Worm (Caenorhabditis elegans): Measurements from ENCODE around the gene npp-25.

Gene npp-25

ce11 chrIII:12925947-12926607 is at the start of gene npp-25, which contains the start of gene mrps-10:
npp-25 (minus strand) TSS chrIII:12925997.
mrps-10 (plus strand) TSS chrIII:12926557.
- TF ChIP-seq set-16 (GFP tag; IDR thresholded peaks at IDR 0.05) (no peak), daf-12 (tag; optimal IDR thresholded peaks at IDR 0.05) (no peak), unc-62 (GFP tag; optimal IDR thresholded peaks at IDR 0.05 in 1 of 2) (no peak), unc-62 (tag; optimal IDR thresholded peaks at IDR 0.05) (no peak), saeg-2 (GFP tag; IDR thresholded peaks at IDR 0.05) (no peak), nhr-102 (tag; optimal IDR thresholded peaks at IDR 0.05) (no peak), egl-27 (tag; optimal IDR thresholded peaks at IDR 0.05) (no peak), Y48G9A.11 (GFP tag; IDR thresholded peaks at IDR 0.05) (no peak), mdt-29 (GFP tag; IDR thresholded peaks at IDR 0.05) (no peak), Y105C5A.15 (GFP tag; IDR thresholded peaks at IDR 0.05) (no peak), aha-1 (tag) (peak; percentile 29), pqm-1 (tag; optimal IDR thresholded peaks at IDR 0.05) (no peak), dpl-1 (GFP tag; optimal IDR thresholded peaks at IDR 0.05) (peak; percentile 37), dmd-6 (GFP tag; IDR thresholded peaks at IDR 0.05) (no peak), mep-1 (tag; optimal IDR thresholded peaks at IDR 0.05) (no peak), madf-5 (GFP tag; IDR thresholded peaks at IDR 0.05) (no peak), egl-43 (GFP tag; IDR thresholded peaks at IDR 0.05) (no peak), F26F4.8 (GFP tag; conservative IDR thresholded peaks at IDR 0.05) (no peak), fkh-10 (GFP tag; optimal IDR thresholded peaks at IDR 0.05) (peak; percentile 51), lin-1 (GFP tag; IDR thresholded peaks at IDR 0.05) (no peak), dmd-8 (GFP tag; IDR thresholded peaks at IDR 0.05) (no peak), unc-39 (tag; optimal IDR thresholded peaks at IDR 0.05) (no peak), Y75B8A.6 (GFP tag; IDR thresholded peaks at IDR 0.05) (no peak), ceh-32 (tag; optimal IDR thresholded peaks at IDR 0.05; ENCODE audit: poor library complexity) (no peak), daf-16 (GFP tag; optimal IDR thresholded peaks at IDR 0.05) (no peak), daf-16 (tag; optimal IDR thresholded peaks at IDR 0.05) (peak; percentile 16), nhr-41 (GFP tag; IDR thresholded peaks at IDR 0.05) (no peak), php-3 (GFP tag; IDR thresholded peaks at IDR 0.05) (no peak), daf-19 (GFP tag; conservative IDR thresholded peaks at IDR 0.05) (no peak), hlh-30 (tag; optimal IDR thresholded peaks at IDR 0.05; ENCODE audit: insufficient read depth) (peak; percentile 5), nhr-25 (tag; optimal IDR thresholded peaks at IDR 0.05; ENCODE audit: borderline replicate concordance, insufficient read depth) (no peak), hif-1 (tag; optimal IDR thresholded peaks at IDR 0.05) (peak in 1 of 2 experiments; percentile 2), Y5F2A.4 (GFP tag; optimal IDR thresholded peaks at IDR 0.05) (no peak), rbr-2 (tag; optimal IDR thresholded peaks at IDR 0.05) (peak; percentile 51), pha-4 (GFP tag; IDR thresholded peaks at IDR 0.05) (no peak), pha-4 (tag; optimal IDR thresholded peaks at IDR 0.05) (no peak), nhr-48 (tag; optimal IDR thresholded peaks at IDR 0.05) (no peak), lir-3 (tag; optimal IDR thresholded peaks at IDR 0.05) (no peak), mdl-1 (tag; optimal IDR thresholded peaks at IDR 0.05) (no peak), nhr-76 (tag; optimal IDR thresholded peaks at IDR 0.05) (no peak), dve-1 (tag; optimal IDR thresholded peaks at IDR 0.05; ENCODE audit: insufficient read depth) (peak; percentile 2), lin-39 (tag; optimal IDR thresholded peaks at IDR 0.05) (no peak), lsy-2 (tag; optimal IDR thresholded peaks at IDR 0.05) (peak in 1 of 2 experiments; percentile 74), tag-97 (GFP tag; IDR thresholded peaks at IDR 0.05) (no peak), lin-29 (GFP tag; IDR thresholded peaks at IDR 0.05) (no peak), ama-1 (optimal IDR thresholded peaks at IDR 0.05) (no peak), hmg-1.1 (GFP tag; IDR thresholded peaks at IDR 0.05) (no peak), ceh-28 (tag; optimal IDR thresholded peaks at IDR 0.05) (no peak), mes-2 (tag; optimal IDR thresholded peaks at IDR 0.05; ENCODE audit: poor library complexity, severe bottlenecking) (peak; percentile 19), mxl-3 (GFP tag; optimal IDR thresholded peaks at IDR 0.05) (no peak), nhr-77 (tag; optimal IDR thresholded peaks at IDR 0.05) (no peak)
